Worm (Caenorhabditis elegans) whole organism, L1 larva: ENCODE measurements around the gene acy-1.

ENCODE experiments used
- C16A3.4 ChIP-seq: fragments of 150-350 bp; optimal IDR thresholded peaks from 2 replicates; lab custom pipeline; 2014; ENCODE audit warnings: missing biosample characterization, missing genetic modification characterization
- F16B12.6 ChIP-seq: fragments of 150-350 bp; optimal IDR thresholded peaks from 2 replicates; lab custom pipeline; 2014; ENCODE audit warnings: missing biosample characterization, missing genetic modification characterization
- aly-2 ChIP-seq: fragments of 150-350 bp; optimal IDR thresholded peaks from 2 replicates; lab custom pipeline; 2014; ENCODE audit warnings: missing biosample characterization, missing genetic modification characterization
- blmp-1 ChIP-seq: fragments of 150-350 bp; optimal IDR thresholded peaks from 2 replicates; lab custom pipeline; 2014; ENCODE audit warnings: missing biosample characterization, missing genetic modification characterization
- ceh-82 ChIP-seq, 3 experiments: fragments of 150-350 bp in 1 of 3; sonication (generic microtip) in 2 of 3; optimal IDR thresholded peaks; 2 replicates each; lab custom pipeline; 2014 to 2017; ENCODE audit warnings: missing biosample characterization in 3 of 3, missing genetic modification characterization in 3 of 3
- ceh-90 ChIP-seq: sonication (generic microtip); optimal IDR thresholded peaks from 2 replicates; lab custom pipeline; 2016; ENCODE audit warnings: missing genetic modification characterization, missing compliant biosample characterization
- dpl-1 ChIP-seq, 3 experiments: fragments of 150-350 bp in 2 of 3; sonication (generic microtip) in 1 of 3; optimal IDR thresholded peaks; 2 replicates each; lab custom pipeline; 2014 to 2017; ENCODE audit warnings: missing biosample characterization in 3 of 3, missing genetic modification characterization in 3 of 3, missing genetic modification reagents in 3 of 3
- dsc-1 ChIP-seq: sonication (generic microtip); optimal IDR thresholded peaks from 2 replicates; lab custom pipeline; 2016; ENCODE audit warnings: mild to moderate bottlenecking, missing genetic modification characterization, missing compliant biosample characterization
- efl-1 ChIP-seq, 4 experiments: fragments of 150-350 bp; optimal IDR thresholded peaks in 3 of 4; peaks in 1 of 4; 1 replicate in 1 of 4; 2 replicates in 3 of 4; lab custom pipeline; 2014; ENCODE audit warnings: missing biosample characterization in 2 of 4, missing genetic modification characterization in 2 of 4, missing genetic modification reagents in 2 of 4
- efl-3 ChIP-seq: fragments of 200-800 bp; sonication (Bioruptor generic); optimal IDR thresholded peaks from 2 replicates; lab custom pipeline; 2018; ENCODE audit warnings: mild to moderate bottlenecking, missing genetic modification characterization, missing compliant biosample characterization
- elt-2 ChIP-seq: sonication (generic microtip); optimal IDR thresholded peaks from 2 replicates; lab custom pipeline; 2016; ENCODE audit warnings: missing genetic modification characterization, mild to moderate bottlenecking, inconsistent platforms, missing compliant biosample characterization, missing genetic modification reagents
- elt-3 ChIP-seq, 6 experiments: fragments of 150-350 bp in 1 of 6; sonication (generic microtip); optimal IDR thresholded peaks; 2 replicates each; lab custom pipeline; 2017 to 2018; ENCODE audit warnings: missing biosample characterization in 6 of 6, missing genetic modification characterization in 6 of 6, inconsistent platforms in 1 of 6
- fkh-10 ChIP-seq: sonication (generic microtip); optimal IDR thresholded peaks from 2 replicates; lab custom pipeline; 2017; ENCODE audit warnings: missing biosample characterization, missing genetic modification reagents, missing genetic modification characterization
- fkh-8 ChIP-seq: sonication (generic microtip); optimal IDR thresholded peaks from 2 replicates; lab custom pipeline; 2016; ENCODE audit warnings: mild to moderate bottlenecking, missing genetic modification characterization, missing compliant biosample characterization
- fos-1 ChIP-seq: fragments of 150-350 bp; optimal IDR thresholded peaks from 2 replicates; lab custom pipeline; 2014; ENCODE audit warnings: missing biosample characterization, missing genetic modification characterization
- hlh-4 ChIP-seq: sonication (generic microtip); optimal IDR thresholded peaks from 2 replicates; lab custom pipeline; 2016; ENCODE audit warnings: mild to moderate bottlenecking, missing genetic modification characterization, missing compliant biosample characterization
- irx-1 ChIP-seq: sonication (generic microtip); optimal IDR thresholded peaks from 2 replicates; lab custom pipeline; 2016; ENCODE audit warnings: missing genetic modification characterization, missing compliant biosample characterization
- jun-1 ChIP-seq: fragments of 150-350 bp; optimal IDR thresholded peaks from 2 replicates; lab custom pipeline; 2014; ENCODE audit warnings: missing biosample characterization, missing genetic modification reagents, missing genetic modification characterization
- lin-15B ChIP-seq: fragments of 150-350 bp; sonication (generic microtip); optimal IDR thresholded peaks from 3 replicates; lab custom pipeline; 2014; ENCODE audit warnings: missing biosample characterization, missing genetic modification characterization
- lin-35 ChIP-seq, 2 experiments: fragments of 150-350 bp; optimal IDR thresholded peaks; 2 replicates each; lab custom pipeline; 2014; ENCODE audit warnings: missing biosample characterization in 2 of 2, missing genetic modification characterization in 2 of 2, missing genetic modification reagents in 2 of 2
- lsy-2 ChIP-seq, 2 experiments: fragments of 150-350 bp; optimal IDR thresholded peaks; 2 replicates each; lab custom pipeline; 2014; ENCODE audit warnings: missing biosample characterization in 2 of 2, missing genetic modification characterization in 2 of 2
- mdl-1 ChIP-seq, 2 experiments: fragments of 150-350 bp; optimal IDR thresholded peaks; 2 replicates each; lab custom pipeline; 2014 to 2017; ENCODE audit warnings: missing biosample characterization in 2 of 2, missing genetic modification characterization in 2 of 2, inconsistent platforms in 1 of 2
- mep-1 ChIP-seq: fragments of 150-350 bp; optimal IDR thresholded peaks from 2 replicates; lab custom pipeline; 2014; ENCODE audit warnings: missing biosample characterization, missing genetic modification characterization
- nhr-19 ChIP-seq: fragments of 200-800 bp; sonication (Bioruptor generic); conservative IDR thresholded peaks from 2 replicates; pipeline ENCODE4 v1.3.6; 2022; ENCODE audit warnings: missing genetic modification characterization, missing compliant biosample characterization
- nhr-20 ChIP-seq: sonication (generic microtip); optimal IDR thresholded peaks from 2 replicates; lab custom pipeline; 2016; ENCODE audit warnings: mild to moderate bottlenecking, missing genetic modification characterization, missing compliant biosample characterization
- nhr-28 ChIP-seq: fragments of 150-350 bp; optimal IDR thresholded peaks from 2 replicates; lab custom pipeline; 2014; ENCODE audit warnings: missing biosample characterization, missing genetic modification characterization
- nhr-47 ChIP-seq: sonication (generic microtip); optimal IDR thresholded peaks from 2 replicates; lab custom pipeline; 2016; ENCODE audit warnings: mild to moderate bottlenecking, missing genetic modification characterization, moderate library complexity, missing compliant biosample characterization
- nhr-71 ChIP-seq: sonication (generic microtip); optimal IDR thresholded peaks from 2 replicates; lab custom pipeline; 2016; ENCODE audit warnings: mild to moderate bottlenecking, missing genetic modification characterization, moderate library complexity, missing compliant biosample characterization
- nhr-76 ChIP-seq: sonication (generic microtip); optimal IDR thresholded peaks from 2 replicates; lab custom pipeline; 2017; ENCODE audit warnings: missing biosample characterization, missing genetic modification characterization
- nhr-77 ChIP-seq: fragments of 150-350 bp; optimal IDR thresholded peaks from 2 replicates; lab custom pipeline; 2014; ENCODE audit warnings: missing biosample characterization, missing genetic modification characterization
- nhr-84 ChIP-seq: sonication (generic microtip); optimal IDR thresholded peaks from 2 replicates; lab custom pipeline; 2017; ENCODE audit warnings: missing biosample characterization, missing genetic modification characterization
- nhr-85 ChIP-seq: sonication (generic microtip); peaks from one replicate; lab custom pipeline; 2016; ENCODE audit warnings: missing genetic modification characterization, inconsistent platforms, missing compliant biosample characterization
- nhr-90 ChIP-seq: sonication (generic microtip); optimal IDR thresholded peaks from 2 replicates; lab custom pipeline; 2016; ENCODE audit warnings: mild to moderate bottlenecking, missing genetic modification characterization, missing compliant biosample characterization; ENCODE audit not compliant: poor library complexity
- pag-3 ChIP-seq: sonication (generic microtip); optimal IDR thresholded peaks from 2 replicates; lab custom pipeline; 2017; ENCODE audit warnings: missing genetic modification characterization, mild to moderate bottlenecking, missing compliant biosample characterization, antibody characterized with exemption, borderline replicate concordance; ENCODE audit not compliant: insufficient read depth
- pqm-1 ChIP-seq: sonication (generic microtip); optimal IDR thresholded peaks from 3 replicates; lab custom pipeline; 2017; ENCODE audit warnings: missing biosample characterization, missing genetic modification characterization
- rnt-1 ChIP-seq: sonication (generic microtip); optimal IDR thresholded peaks from 2 replicates; lab custom pipeline; 2016; ENCODE audit warnings: mild to moderate bottlenecking, missing genetic modification characterization, moderate library complexity, missing compliant biosample characterization
- skn-1 ChIP-seq: fragments of 150-350 bp; optimal IDR thresholded peaks from 2 replicates; lab custom pipeline; 2014; ENCODE audit warnings: missing biosample characterization, missing genetic modification characterization
- snpc-4 ChIP-seq: fragments of 150-350 bp; optimal IDR thresholded peaks from 2 replicates; lab custom pipeline; 2014; ENCODE audit warnings: missing biosample characterization, missing genetic modification characterization
- snu-23 ChIP-seq: sonication (generic microtip); optimal IDR thresholded peaks from 2 replicates; lab custom pipeline; 2016; ENCODE audit warnings: missing genetic modification characterization, missing compliant biosample characterization
- swsn-7 ChIP-seq: sonication (generic microtip); optimal IDR thresholded peaks from 2 replicates; lab custom pipeline; 2016; ENCODE audit warnings: missing genetic modification characterization, missing compliant biosample characterization
- tbx-2 ChIP-seq: sonication (generic microtip); optimal IDR thresholded peaks from 2 replicates; lab custom pipeline; 2016; ENCODE audit warnings: missing genetic modification characterization, missing compliant biosample characterization
- unc-130 ChIP-seq: fragments of 150-350 bp; optimal IDR thresholded peaks from 2 replicates; lab custom pipeline; 2017; ENCODE audit warnings: missing biosample characterization, missing genetic modification characterization, inconsistent platforms
- unc-30 ChIP-seq: sonication (generic microtip); optimal IDR thresholded peaks from 2 replicates; lab custom pipeline; 2017; ENCODE audit warnings: missing biosample characterization, missing genetic modification characterization
- xbp-1 ChIP-seq: sonication (generic microtip); optimal IDR thresholded peaks from 2 replicates; lab custom pipeline; 2016; ENCODE audit warnings: missing genetic modification characterization, missing compliant biosample characterization

The acy-1 gene

DNA sequence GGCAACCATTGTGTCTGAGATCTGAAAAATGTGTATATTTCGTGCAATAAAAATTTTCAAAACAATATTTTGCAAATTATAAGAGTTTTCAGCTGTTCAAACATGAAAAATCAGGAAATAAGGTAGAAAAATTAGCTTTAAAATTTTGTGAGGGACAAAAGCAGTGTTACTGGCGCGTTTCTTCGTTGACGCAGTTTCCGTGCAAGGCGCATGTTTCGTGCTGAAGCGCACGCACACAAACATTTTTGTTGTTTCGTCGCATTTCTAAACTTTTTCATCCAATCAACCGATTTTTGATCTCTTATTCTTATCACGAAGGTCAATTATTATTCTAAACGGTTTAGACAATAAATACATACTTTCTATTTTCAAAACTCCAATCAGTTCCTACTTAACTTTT lies 28.6 kb upstream of the acy-1 start, which contains the start of gene nifk-1:
TSS of gene nifk-1 (minus strand) at position 27 of the 400 bp plus-strand sequence.
- peak; percentile 19 for TF ChIP-seq lin-15B (tag; lab: Kevin White, UChicago)
- TF ChIP-seq pag-3 (tag; lab: Kevin White, UChicago): no peak
- peak; percentile 49 for TF ChIP-seq unc-130
- no peak for TF ChIP-seq dsc-1 (tag; lab: Kevin White, UChicago)
- peak; percentile 9 for TF ChIP-seq nhr-77 (tag; lab: Kevin White, UChicago)
- peak; percentile 61 for TF ChIP-seq nhr-47 (tag; lab: Kevin White, UChicago)
- peak in 2 of 6 experiments; percentile 55 to 81 for TF ChIP-seq elt-3 (tag; optimal IDR thresholded peaks at IDR 0.05; lab: Kevin White, UChicago)
- peak; percentile 80 for TF ChIP-seq C16A3.4 (tag; lab: Kevin White, UChicago)
- TF ChIP-seq F16B12.6 (tag; lab: Kevin White, UChicago): peak; percentile 46
- TF ChIP-seq swsn-7 (tag; lab: Kevin White, UChicago): peak; percentile 37
- peak; percentile 59 for TF ChIP-seq nhr-19 (GFP tag; lab: Robert Waterston, UW)
- TF ChIP-seq irx-1 (tag; lab: Kevin White, UChicago): no peak
- peak; percentile 83 for TF ChIP-seq nhr-85 (tag; lab: Kevin White, UChicago)
- TF ChIP-seq mep-1 (tag; lab: Kevin White, UChicago): peak; percentile 68
- peak; percentile 10 for TF ChIP-seq fos-1
- TF ChIP-seq hlh-4 (tag; lab: Kevin White, UChicago): no peak
- peak; percentile 67 for TF ChIP-seq rnt-1 (tag; lab: Kevin White, UChicago)
- peak; percentile 29 for TF ChIP-seq blmp-1 (tag; lab: Kevin White, UChicago)
- TF ChIP-seq jun-1: peak; percentile 21
- peak; percentile 48 for TF ChIP-seq xbp-1 (tag; lab: Kevin White, UChicago)
- TF ChIP-seq pqm-1 (tag; lab: Kevin White, UChicago): no peak
- TF ChIP-seq fkh-10 (GFP tag; lab: Kevin White, UChicago): peak; percentile 10
- no peak for TF ChIP-seq nhr-76
- TF ChIP-seq aly-2: no peak
- TF ChIP-seq nhr-20: peak; percentile 65
- peak; percentile 23 to 59 (median 43) for TF ChIP-seq ceh-82 (tag; optimal IDR thresholded peaks at IDR 0.05; lab: Kevin White, UChicago)
- TF ChIP-seq nhr-90 (tag; lab: Kevin White, UChicago): peak; percentile 51
- TF ChIP-seq snpc-4 (tag; lab: Kevin White, UChicago): peak; percentile 15
- TF ChIP-seq dpl-1 (GFP tag; optimal IDR thresholded peaks at IDR 0.05; lab: Kevin White, UChicago): peak; percentile 71 to 83 (median 80)
- TF ChIP-seq nhr-84: no peak
- TF ChIP-seq tbx-2 (tag; lab: Kevin White, UChicago): peak; percentile 37
- peak; percentile 75 to 86 for TF ChIP-seq lin-35 (GFP tag; optimal IDR thresholded peaks at IDR 0.05; lab: Kevin White, UChicago)
- TF ChIP-seq nhr-28: no peak
- peak; percentile 66 to 78 for TF ChIP-seq efl-1 (optimal IDR thresholded peaks at IDR 0.05; lab: Kevin White, UChicago)
- TF ChIP-seq efl-1 (GFP tag; optimal IDR thresholded peaks at IDR 0.05 in 1 of 2; lab: Kevin White, UChicago): peak; percentile 75 to 94
- TF ChIP-seq elt-2: no peak
- peak; percentile 73 for TF ChIP-seq nhr-71 (tag; lab: Kevin White, UChicago)
- no peak for TF ChIP-seq efl-3
- TF ChIP-seq mdl-1 (tag; optimal IDR thresholded peaks at IDR 0.05; lab: Kevin White, UChicago): peak in 1 of 2 experiments; percentile 31
- peak; percentile 61 for TF ChIP-seq snu-23 (GFP tag; lab: Kevin White, UChicago)
- no peak for TF ChIP-seq unc-30
- TF ChIP-seq skn-1 (tag; lab: Kevin White, UChicago): peak; percentile 28
- peak; percentile 12 for TF ChIP-seq fkh-8 (tag; lab: Kevin White, UChicago)
- TF ChIP-seq ceh-90 (tag; lab: Kevin White, UChicago): no peak
- TF ChIP-seq lsy-2 (tag; optimal IDR thresholded peaks at IDR 0.05; lab: Kevin White, UChicago): peak; percentile 75 to 84
